Fruit fly (Drosophila melanogaster) whole organism, embryonic: ENCODE measurements around the gene CG34163.

Experiments
- Abd-B ChIP-seq: fragments of 200-800 bp; sonication (Bioruptor generic); optimal IDR thresholded peaks from 2 replicates; lab custom pipeline; 2018; ENCODE audit warnings: missing biosample characterization, mild to moderate bottlenecking, missing genetic modification characterization, moderate library complexity
- CG10543 ChIP-seq: fragments of 200-800 bp; sonication (Bioruptor generic); optimal IDR thresholded peaks from 3 replicates; lab custom pipeline; 2017; ENCODE audit warnings: missing biosample characterization, mild to moderate bottlenecking, missing genetic modification characterization, moderate library complexity
- CG12299 ChIP-seq: fragments of 200-800 bp; sonication (Bioruptor generic); optimal IDR thresholded peaks from 2 replicates; lab custom pipeline; 2018; ENCODE audit warnings: missing biosample characterization, mild to moderate bottlenecking, missing genetic modification characterization
- CG13894 ChIP-seq: fragments of 200-800 bp; sonication (Bioruptor generic); optimal IDR thresholded peaks from 3 replicates; lab custom pipeline; 2018; ENCODE audit warnings: missing biosample characterization, mild to moderate bottlenecking, missing genetic modification characterization, moderate library complexity
- CG15269 ChIP-seq: fragments of 200-800 bp; sonication (Bioruptor generic); optimal IDR thresholded peaks from 2 replicates; lab custom pipeline; 2018; ENCODE audit warnings: missing biosample characterization, mild to moderate bottlenecking, missing genetic modification characterization, moderate library complexity
- CG18262 ChIP-seq: fragments of 200-800 bp; optimal IDR thresholded peaks from 3 replicates; lab custom pipeline; 2019; ENCODE audit warnings: missing biosample characterization, mild to moderate bottlenecking, missing genetic modification characterization, moderate library complexity
- CG1832 ChIP-seq: fragments of 200-800 bp; sonication (Bioruptor generic); optimal IDR thresholded peaks from 2 replicates; lab custom pipeline; 2017; ENCODE audit warnings: missing biosample characterization, mild to moderate bottlenecking, missing genetic modification characterization, inconsistent platforms
- CG2678 ChIP-seq: fragments of 200-800 bp; sonication (Bioruptor generic); optimal IDR thresholded peaks from 3 replicates; lab custom pipeline; 2019; ENCODE audit warnings: missing biosample characterization, mild to moderate bottlenecking, missing genetic modification characterization, moderate library complexity
- CG2875 ChIP-seq: fragments of 200-800 bp; sonication (Bioruptor generic); optimal IDR thresholded peaks from 2 replicates; lab custom pipeline; 2017; ENCODE audit warnings: missing biosample characterization, mild to moderate bottlenecking, missing genetic modification characterization, missing genetic modification reagents
- CG34376 ChIP-seq: fragments of 200-800 bp; sonication (Bioruptor generic); optimal IDR thresholded peaks from 2 replicates; lab custom pipeline; 2018; ENCODE audit warnings: missing biosample characterization, mild to moderate bottlenecking, missing genetic modification characterization
- CG8281 ChIP-seq: fragments of 200-800 bp; sonication (Bioruptor generic); optimal IDR thresholded peaks from 2 replicates; lab custom pipeline; 2018; ENCODE audit warnings: missing biosample characterization, mild to moderate bottlenecking, missing genetic modification characterization, moderate library complexity
- CG8290 ChIP-seq, 3 experiments: fragments of 200-800 bp; sonication (Bioruptor generic); optimal IDR thresholded peaks; 2 replicates each; lab custom pipeline; 2016 to 2019; ENCODE audit warnings: missing biosample characterization in 3 of 3, missing genetic modification characterization in 3 of 3, mild to moderate bottlenecking in 2 of 3, moderate library complexity in 1 of 3
- CG8359 ChIP-seq: fragments of 200-800 bp; sonication (Bioruptor generic); optimal IDR thresholded peaks from 2 replicates; lab custom pipeline; 2017; ENCODE audit warnings: missing biosample characterization, mild to moderate bottlenecking, missing genetic modification characterization, borderline replicate concordance
- Deaf1 ChIP-seq: fragments of 200-800 bp; optimal IDR thresholded peaks from 3 replicates; lab custom pipeline; 2019; ENCODE audit warnings: missing biosample characterization, mild to moderate bottlenecking, missing genetic modification characterization, moderate library complexity
- Dp ChIP-seq: fragments of 200-800 bp; sonication (Bioruptor generic); optimal IDR thresholded peaks from 2 replicates; lab custom pipeline; 2018; ENCODE audit warnings: missing biosample characterization, mild to moderate bottlenecking, missing genetic modification characterization, moderate library complexity
- Eip74EF ChIP-seq, 2 experiments: fragments of 200-800 bp in 1 of 2; fragments of >200 bp in 1 of 2; sonication (Bioruptor generic) in 1 of 2; optimal IDR thresholded peaks; 2 replicates each; lab custom pipeline; 2017 to 2019; ENCODE audit warnings: missing biosample characterization in 2 of 2, missing genetic modification characterization in 2 of 2, mild to moderate bottlenecking in 1 of 2, moderate library complexity in 1 of 2
- Fer1 ChIP-seq: fragments of 200-800 bp; sonication (Bioruptor generic); optimal IDR thresholded peaks from 2 replicates; lab custom pipeline; 2017; ENCODE audit warnings: missing biosample characterization, mild to moderate bottlenecking, missing genetic modification characterization
- HmgZ ChIP-seq: fragments of 200-800 bp; sonication (Bioruptor generic); optimal IDR thresholded peaks from 2 replicates; lab custom pipeline; 2018; ENCODE audit warnings: missing biosample characterization, mild to moderate bottlenecking, missing genetic modification characterization
- Hmr ChIP-seq: fragments of 200-800 bp; sonication (Bioruptor generic); optimal IDR thresholded peaks from 3 replicates; lab custom pipeline; 2017; ENCODE audit warnings: mild to moderate bottlenecking, missing biosample characterization, missing genetic modification reagents, missing genetic modification characterization
- Hr3 ChIP-seq: fragments of 200-800 bp; sonication (Bioruptor generic); optimal IDR thresholded peaks from 3 replicates; lab custom pipeline; 2016; ENCODE audit warnings: missing biosample characterization, missing genetic modification characterization
- Hr78 ChIP-seq, 2 experiments: fragments of 200-800 bp in 1 of 2; fragments of >200 bp in 1 of 2; sonication (Bioruptor generic) in 1 of 2; optimal IDR thresholded peaks; 2 replicates each; lab custom pipeline; 2017 to 2019; ENCODE audit warnings: missing biosample characterization in 2 of 2, missing genetic modification characterization in 2 of 2, mild to moderate bottlenecking in 1 of 2, moderate library complexity in 1 of 2
- Lhr ChIP-seq: fragments of 200-800 bp; sonication (Bioruptor generic); optimal IDR thresholded peaks from 3 replicates; lab custom pipeline; 2017; ENCODE audit warnings: mild to moderate bottlenecking, missing biosample characterization, missing genetic modification reagents, missing genetic modification characterization
- Med ChIP-seq: fragments of 200-800 bp; sonication (Bioruptor generic); peaks from one replicate; lab custom pipeline; 2016; ENCODE audit warnings: missing biosample characterization, missing genetic modification characterization, mild to moderate bottlenecking, inconsistent platforms, moderate library complexity
- NFAT ChIP-seq: fragments of 200-800 bp; sonication (Bioruptor generic); IDR thresholded peaks from 2 replicates; pipeline ENCODE4 v1.3.6; 2022; ENCODE audit warnings: missing biosample characterization, missing genetic modification characterization
- Nf-YB ChIP-seq: fragments of 200-800 bp; sonication (Bioruptor generic); optimal IDR thresholded peaks from 3 replicates; lab custom pipeline; 2019; ENCODE audit warnings: missing biosample characterization, mild to moderate bottlenecking, missing genetic modification characterization, moderate library complexity
- NfI ChIP-seq: fragments of 200-800 bp; sonication (Bioruptor generic); optimal IDR thresholded peaks from 3 replicates; lab custom pipeline; 2018; ENCODE audit warnings: missing biosample characterization, mild to moderate bottlenecking, missing genetic modification characterization, moderate library complexity
- Optix ChIP-seq: fragments of 200-800 bp; sonication (Bioruptor generic); IDR thresholded peaks from 3 replicates; pipeline ENCODE4 v1.3.6; 2022; ENCODE audit warnings: missing biosample characterization, missing genetic modification characterization
- Pdp1 ChIP-seq, 2 experiments: fragments of 200-800 bp; sonication (Bioruptor generic); optimal IDR thresholded peaks; 3 replicates each; lab custom pipeline; 2016; ENCODE audit warnings: missing biosample characterization in 2 of 2, missing genetic modification characterization in 2 of 2, mild to moderate bottlenecking in 1 of 2, moderate library complexity in 1 of 2
- Vsx1 ChIP-seq: fragments of 200-800 bp; sonication (Bioruptor generic); optimal IDR thresholded peaks from 2 replicates; lab custom pipeline; 2017; ENCODE audit warnings: missing biosample characterization, mild to moderate bottlenecking, missing genetic modification characterization, missing genetic modification reagents
- abd-A ChIP-seq: fragments of 200-800 bp; sonication (Bioruptor generic); optimal IDR thresholded peaks from 3 replicates; lab custom pipeline; 2019; ENCODE audit warnings: missing biosample characterization, mild to moderate bottlenecking, missing genetic modification characterization, moderate library complexity
- caup ChIP-seq: fragments of 200-800 bp; sonication (Bioruptor generic); optimal IDR thresholded peaks from 3 replicates; lab custom pipeline; 2017; ENCODE audit warnings: missing biosample characterization, mild to moderate bottlenecking, missing genetic modification characterization, moderate library complexity; ENCODE audit not compliant: severe bottlenecking
- cg ChIP-seq: fragments of 200-800 bp; sonication (Bioruptor generic); optimal IDR thresholded peaks from 3 replicates; lab custom pipeline; 2019; ENCODE audit warnings: missing biosample characterization, mild to moderate bottlenecking, missing genetic modification characterization, moderate library complexity
- cwo ChIP-seq: fragments of 200-800 bp; sonication (Bioruptor generic); optimal IDR thresholded peaks from 3 replicates; lab custom pipeline; 2017; ENCODE audit warnings: missing biosample characterization, missing genetic modification characterization, mild to moderate bottlenecking, moderate library complexity, missing genetic modification reagents
- ftz-f1 ChIP-seq: fragments of 200-800 bp; sonication (Bioruptor generic); optimal IDR thresholded peaks from 2 replicates; lab custom pipeline; 2016; ENCODE audit warnings: missing biosample characterization, missing genetic modification characterization
- gsb-n ChIP-seq: fragments of 200-800 bp; sonication (Bioruptor generic); optimal IDR thresholded peaks from 3 replicates; lab custom pipeline; 2018; ENCODE audit warnings: missing biosample characterization, mild to moderate bottlenecking, missing genetic modification characterization
- kah ChIP-seq: fragments of 200-800 bp; sonication (Bioruptor generic); optimal IDR thresholded peaks from 2 replicates; lab custom pipeline; 2018; ENCODE audit warnings: missing biosample characterization, mild to moderate bottlenecking, missing genetic modification characterization
- kni ChIP-seq: fragments of 200-800 bp; sonication (Bioruptor generic); optimal IDR thresholded peaks from 3 replicates; lab custom pipeline; 2017; ENCODE audit warnings: mild to moderate bottlenecking, missing biosample characterization, missing genetic modification reagents, missing genetic modification characterization
- lab ChIP-seq: fragments of 200-800 bp; sonication (Bioruptor generic); optimal IDR thresholded peaks from 3 replicates; lab custom pipeline; 2017; ENCODE audit warnings: missing biosample characterization, missing genetic modification characterization, mild to moderate bottlenecking, moderate library complexity, missing genetic modification reagents
- mirr ChIP-seq: fragments of 200-800 bp; sonication (Bioruptor generic); optimal IDR thresholded peaks from 3 replicates; lab custom pipeline; 2018; ENCODE audit warnings: missing biosample characterization, mild to moderate bottlenecking, missing genetic modification characterization
- org-1 ChIP-seq: fragments of 200-800 bp; sonication (Bioruptor generic); optimal IDR thresholded peaks from 2 replicates; lab custom pipeline; 2017; ENCODE audit warnings: missing biosample characterization, missing genetic modification characterization
- pzg ChIP-seq: fragments of 200-800 bp; sonication (Bioruptor generic); optimal IDR thresholded peaks from 3 replicates; lab custom pipeline; 2018; ENCODE audit warnings: missing biosample characterization, mild to moderate bottlenecking, missing genetic modification characterization, moderate library complexity
- run ChIP-seq: fragments of 200-800 bp; sonication (Bioruptor generic); optimal IDR thresholded peaks from 3 replicates; lab custom pipeline; 2018; ENCODE audit warnings: missing biosample characterization, mild to moderate bottlenecking, missing genetic modification characterization
- sd ChIP-seq: fragments of 200-800 bp; sonication (Bioruptor generic); optimal IDR thresholded peaks from 3 replicates; lab custom pipeline; 2018; ENCODE audit warnings: missing biosample characterization, mild to moderate bottlenecking, missing genetic modification characterization, moderate library complexity
- sqz ChIP-seq: fragments of 200-800 bp; sonication (Bioruptor generic); optimal IDR thresholded peaks from 3 replicates; lab custom pipeline; 2018; ENCODE audit warnings: missing biosample characterization, mild to moderate bottlenecking, missing genetic modification characterization
- sr ChIP-seq: fragments of 200-800 bp; sonication (Bioruptor generic); IDR thresholded peaks from 3 replicates; pipeline ENCODE4 v1.3.6; 2022; ENCODE audit warnings: missing biosample characterization, missing genetic modification characterization

Gene CG34163

dm6 chr2L:12005436-12006396 is 17.6 kb downstream of the CG34163 start:
- peak; percentile 95 for TF ChIP-seq Nf-YB (GFP tag; lab: Kevin White, UChicago)
- peak; percentile 98 for TF ChIP-seq CG10543 (GFP tag; lab: Kevin White, UChicago)
- TF ChIP-seq CG34376 (GFP tag; lab: Kevin White, UChicago), result peak; percentile 47
- no peak for TF ChIP-seq NFAT (GFP tag; lab: Robert Waterston, UW)
- peak; percentile 28 for TF ChIP-seq Lhr (GFP tag; lab: Kevin White, UChicago)
- TF ChIP-seq sr, result no peak
- TF ChIP-seq Dp, result peak; percentile 13
- TF ChIP-seq Deaf1 (tag; lab: Kevin White, UChicago), result peak; percentile 10
- TF ChIP-seq Med (GFP tag; lab: Kevin White, UChicago), result peak; percentile 84
- TF ChIP-seq org-1 (GFP tag; lab: Kevin White, UChicago), result peak; percentile 28
- peak; percentile 95 for TF ChIP-seq kni (GFP tag; lab: Kevin White, UChicago)
- TF ChIP-seq Fer1 (GFP tag; lab: Kevin White, UChicago), result peak; percentile 35
- TF ChIP-seq HmgZ (tag; lab: Kevin White, UChicago), result peak; percentile 51
- TF ChIP-seq Abd-B (GFP tag; lab: Kevin White, UChicago), result peak; percentile 81
- TF ChIP-seq Hmr (GFP tag; lab: Kevin White, UChicago), result peak; percentile 39
- TF ChIP-seq caup (GFP tag; lab: Kevin White, UChicago), result peak; percentile 16
- peak in 1 of 2 experiments; percentile 99 for TF ChIP-seq Hr78 (GFP tag; optimal IDR thresholded peaks at IDR 0.05; lab: Kevin White, UChicago)
- TF ChIP-seq CG2875 (GFP tag; lab: Kevin White, UChicago), result no peak
- TF ChIP-seq kah (GFP tag; lab: Kevin White, UChicago), result peak; percentile 93
- TF ChIP-seq cg (GFP tag; lab: Kevin White, UChicago), result no peak
- TF ChIP-seq cwo (GFP tag; lab: Kevin White, UChicago), result peak; percentile 84
- peak in 1 of 2 experiments; percentile 20 for TF ChIP-seq Pdp1 (GFP tag; optimal IDR thresholded peaks at IDR 0.05; lab: Kevin White, UChicago)
- peak; percentile 15 for TF ChIP-seq CG1832 (GFP tag; lab: Kevin White, UChicago)
- no peak for TF ChIP-seq Eip74EF (GFP tag; optimal IDR thresholded peaks at IDR 0.05; lab: Kevin White, UChicago)
- peak; percentile 86 for TF ChIP-seq CG13894 (tag; lab: Kevin White, UChicago)
- peak; percentile 71 for TF ChIP-seq mirr (GFP tag; lab: Kevin White, UChicago)
- TF ChIP-seq sd (tag; lab: Kevin White, UChicago), result peak; percentile 93
- peak; percentile 14 for TF ChIP-seq lab (GFP tag; lab: Kevin White, UChicago)
- TF ChIP-seq Vsx1 (GFP tag; lab: Kevin White, UChicago), result peak; percentile 86
- TF ChIP-seq CG8359 (GFP tag; lab: Kevin White, UChicago), result peak; percentile 30
- no peak for TF ChIP-seq CG8281 (tag; lab: Kevin White, UChicago)
- TF ChIP-seq CG8290 (GFP tag; optimal IDR thresholded peaks at IDR 0.05; lab: Kevin White, UChicago), result no peak
- TF ChIP-seq CG8290 (tag; optimal IDR thresholded peaks at IDR 0.05; lab: Kevin White, UChicago), result peak in 1 of 2 experiments; percentile 55
- TF ChIP-seq Hr3, result peak; percentile 44
- TF ChIP-seq gsb-n (tag; lab: Kevin White, UChicago), result peak; percentile 82
- peak; percentile 87 for TF ChIP-seq NfI (GFP tag; lab: Kevin White, UChicago)
- TF ChIP-seq Optix (GFP tag; lab: Robert Waterston, UW), result no peak
- TF ChIP-seq ftz-f1 (GFP tag; lab: Kevin White, UChicago), result peak; percentile 13
- TF ChIP-seq sqz (GFP tag; lab: Kevin White, UChicago), result peak; percentile 92
- no peak for TF ChIP-seq CG18262
- TF ChIP-seq abd-A (tag; lab: Kevin White, UChicago), result peak; percentile 99
- peak; percentile 13 for TF ChIP-seq CG12299
- TF ChIP-seq CG15269 (tag; lab: Kevin White, UChicago), result peak; percentile 41
- TF ChIP-seq pzg (GFP tag; lab: Kevin White, UChicago), result no peak
- no peak for TF ChIP-seq CG2678
- TF ChIP-seq run, result peak; percentile 97
